Worm (Caenorhabditis elegans): Measurements from ENCODE around the gene K02D3.1.

Gene K02D3.1

DNA sequence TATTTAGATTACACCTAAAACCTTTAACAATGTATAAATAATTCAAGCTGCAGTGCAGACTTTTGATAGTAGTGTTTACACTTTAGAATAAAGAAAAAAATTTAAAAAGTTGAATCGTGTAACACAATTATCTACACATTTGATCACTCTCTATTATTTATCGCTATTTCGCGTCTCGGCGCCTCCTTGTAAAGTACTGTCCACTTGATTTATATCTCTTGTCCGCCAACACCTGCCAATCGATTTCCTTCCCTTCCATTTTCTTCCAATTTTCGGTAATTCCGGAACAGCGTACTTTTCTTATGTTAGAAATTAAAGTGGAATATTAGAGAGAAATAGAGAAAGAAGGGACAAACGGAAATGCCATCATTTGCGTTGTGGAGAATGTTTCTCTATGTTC is 38.9 kb downstream of the K02D3.1 start (continued):
- TF ChIP-seq fos-1 (tag; optimal IDR thresholded peaks at IDR 0.05) (no peak), ceh-90 (tag; optimal IDR thresholded peaks at IDR 0.05) (no peak), mab-9 (GFP tag; IDR thresholded peaks at IDR 0.05) (no peak), F16B12.6 (tag; optimal IDR thresholded peaks at IDR 0.05) (no peak), skn-1 (tag; optimal IDR thresholded peaks at IDR 0.05) (no peak), irx-1 (tag; optimal IDR thresholded peaks at IDR 0.05) (peak; percentile 59), sup-37 (GFP tag; optimal IDR thresholded peaks at IDR 0.05) (no peak), nhr-12 (tag; optimal IDR thresholded peaks at IDR 0.05) (no peak), dsc-1 (tag; optimal IDR thresholded peaks at IDR 0.05) (no peak), nhr-47 (tag; optimal IDR thresholded peaks at IDR 0.05) (no peak), fkh-10 (GFP tag; optimal IDR thresholded peaks at IDR 0.05) (no peak), unc-98 (GFP tag; IDR thresholded peaks at IDR 0.05) (no peak)

- no peak for TF ChIP-seq fkh-8 (tag; optimal IDR thresholded peaks at IDR 0.05)
- TF ChIP-seq lin-15B (tag; optimal IDR thresholded peaks at IDR 0.05): no peak
- TF ChIP-seq egl-13 (tag; optimal IDR thresholded peaks at IDR 0.05): no peak
- TF ChIP-seq elt-2 (tag; optimal IDR thresholded peaks at IDR 0.05): peak; percentile 52
Measured at ce11 chrX:13746231-13746630, 39.5 kb downstream of the K02D3.1 start.

DNA sequence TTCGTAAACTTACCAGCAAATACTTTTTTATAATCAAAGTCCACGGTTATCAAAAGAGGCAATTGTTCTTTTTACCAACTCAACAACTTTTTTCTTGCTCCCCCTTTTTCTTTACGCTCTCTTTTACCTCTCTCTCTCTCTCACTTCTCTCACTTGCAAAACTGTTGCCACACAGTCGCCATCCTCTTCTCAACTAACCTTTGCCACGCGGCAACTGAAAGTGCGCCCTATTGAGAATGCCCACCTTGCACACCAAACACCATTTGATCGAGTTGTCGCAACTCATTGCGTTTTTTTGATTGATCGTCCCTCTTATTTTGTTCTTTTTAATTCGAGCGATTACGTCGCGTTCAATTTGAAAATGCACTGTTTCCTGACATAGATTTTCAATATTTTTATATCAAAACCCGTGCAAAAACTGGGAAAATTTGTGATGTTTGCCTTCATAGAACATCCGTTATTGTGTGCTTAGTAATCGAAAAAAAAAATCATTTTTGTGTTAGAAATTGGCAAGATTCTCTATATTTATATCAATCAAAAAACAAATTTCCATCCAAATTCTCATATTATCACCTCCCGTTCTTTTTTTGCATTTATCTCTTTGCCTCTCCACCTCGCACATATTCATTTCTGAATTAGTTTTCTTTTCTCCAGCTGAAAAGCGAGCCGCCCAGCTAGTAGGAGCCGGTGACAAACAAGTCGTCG is 40.1 kb downstream of the K02D3.1 start, which contains the start of gene nhr-71:
Gene nhr-71, plus strand, starts transcription at position 655 of the 705 bp plus-strand sequence.
- TF ChIP-seq nhr-20 (tag; optimal IDR thresholded peaks at IDR 0.05) (peak; percentile 26), efl-3 (GFP tag; optimal IDR thresholded peaks at IDR 0.05) (no peak), ceh-63 (GFP tag; optimal IDR thresholded peaks at IDR 0.05) (no peak), nhr-71 (tag; optimal IDR thresholded peaks at IDR 0.05) (peak; percentile 66), snu-23 (GFP tag; optimal IDR thresholded peaks at IDR 0.05) (peak; percentile 20), mdl-1 (tag; optimal IDR thresholded peaks at IDR 0.05) (peak in 1 of 2 experiments; percentile 2)

DNA sequence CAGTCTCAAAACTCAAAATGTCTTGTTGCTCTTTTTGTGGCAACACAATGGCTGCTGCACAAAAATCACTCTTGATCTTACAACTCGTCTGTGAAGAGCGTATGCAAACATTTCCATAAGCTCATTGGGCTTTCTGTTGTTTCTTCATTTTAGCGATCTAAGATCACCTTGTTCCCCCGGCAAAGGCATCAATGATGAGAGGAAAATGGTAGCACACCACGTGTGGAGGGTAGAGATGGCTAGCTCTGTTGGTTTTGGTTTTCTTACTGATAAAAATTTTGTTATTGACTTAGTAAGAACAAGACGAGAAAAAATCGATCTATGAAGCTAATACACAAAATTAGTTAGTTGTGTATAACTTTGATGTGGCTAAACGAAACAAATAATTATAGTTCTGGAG is 41.3 kb downstream of the K02D3.1 start:
- TF ChIP-seq nhr-77 (tag; optimal IDR thresholded peaks at IDR 0.05) (peak; percentile 68), nhr-71 (tag; optimal IDR thresholded peaks at IDR 0.05) (peak; percentile 58), sptf-1 (tag; optimal IDR thresholded peaks at IDR 0.05) (no peak), lin-35 (GFP tag; optimal IDR thresholded peaks at IDR 0.05) (peak in 1 of 2 experiments; percentile 34), nhr-19 (GFP tag; conservative IDR thresholded peaks at IDR 0.05) (no peak), Y116A8C.19 (tag; optimal IDR thresholded peaks at IDR 0.05; ENCODE audit: borderline replicate concordance) (no peak), efl-1 (optimal IDR thresholded peaks at IDR 0.05) (no peak), efl-1 (GFP tag; optimal IDR thresholded peaks at IDR 0.05 in 1 of 2) (peak in 1 of 2 experiments; percentile 10), C34B4.2 (tag; optimal IDR thresholded peaks at IDR 0.05) (no peak), lin-14 (GFP tag; optimal IDR thresholded peaks at IDR 0.05) (peak; percentile 21), xbp-1 (tag; optimal IDR thresholded peaks at IDR 0.05) (no peak)

- TF ChIP-seq nhr-20 (tag; optimal IDR thresholded peaks at IDR 0.05) (peak; percentile 5), nhr-90 (tag; optimal IDR thresholded peaks at IDR 0.05; ENCODE audit: poor library complexity) (no peak), lin-35 (GFP tag; optimal IDR thresholded peaks at IDR 0.05) (peak in 1 of 2 experiments; percentile 15), sptf-1 (tag; optimal IDR thresholded peaks at IDR 0.05) (no peak), lin-13 (GFP tag; optimal IDR thresholded peaks at IDR 0.05) (no peak), blmp-1 (tag; optimal IDR thresholded peaks at IDR 0.05) (peak; percentile 6), nhr-237 (tag; optimal IDR thresholded peaks at IDR 0.05) (peak; percentile 11), grh-1 (GFP tag; IDR thresholded peaks at IDR 0.05) (no peak), snu-23 (GFP tag; optimal IDR thresholded peaks at IDR 0.05) (peak; percentile 3), efl-1 (optimal IDR thresholded peaks at IDR 0.05) (no peak), efl-1 (GFP tag; optimal IDR thresholded peaks at IDR 0.05 in 1 of 2) (peak in 1 of 2 experiments; percentile 29), unc-98 (GFP tag; IDR thresholded peaks at IDR 0.05) (no peak), ces-1 (GFP tag; optimal IDR thresholded peaks at IDR 0.05) (no peak), nhr-19 (GFP tag; conservative IDR thresholded peaks at IDR 0.05) (peak; percentile 60), nhr-71 (tag; optimal IDR thresholded peaks at IDR 0.05) (peak; percentile 30), ceh-88 (GFP tag; IDR thresholded peaks at IDR 0.05) (no peak), nhr-85 (tag) (peak; percentile 55)
Measured at ce11 chrX:13752822-13753581, 46.3 kb downstream of the K02D3.1 start.

Measured in whole organism, L1 larva.